Worm (Caenorhabditis elegans) whole organism, L4 larva: ENCODE measurements around the gene T01H3.2.
A peak's percentile ranks its signal among the peaks of the same experiment; 100 is the strongest.

Experiments used
- F10B5.3 ChIP-seq: sonication (generic microtip); optimal IDR thresholded peaks from 2 replicates; lab custom pipeline; 2016; ENCODE audit warnings: mild to moderate bottlenecking, missing genetic modification characterization, missing compliant biosample characterization
- F26F4.8 ChIP-seq: fragments of 200-800 bp; sonication (Bioruptor generic); conservative IDR thresholded peaks from 2 replicates; pipeline ENCODE4 v1.3.6; 2022; ENCODE audit warnings: missing genetic modification characterization, missing compliant biosample characterization
- F44E2.7 ChIP-seq: fragments of 200-800 bp; sonication (Bioruptor generic); IDR thresholded peaks from 2 replicates; pipeline ENCODE4 v2.1.2; 2022; ENCODE audit warnings: missing genetic modification characterization, missing compliant biosample characterization
- T20F7.1 ChIP-seq: fragments of 200-800 bp; sonication (Bioruptor generic); optimal IDR thresholded peaks from 2 replicates; lab custom pipeline; 2018; ENCODE audit warnings: mild to moderate bottlenecking, missing genetic modification characterization, missing compliant biosample characterization
- Y48G9A.11 ChIP-seq: fragments of 200-800 bp; sonication (Bioruptor generic); IDR thresholded peaks from 2 replicates; pipeline ENCODE4 v1.3.6; 2022; ENCODE audit warnings: missing genetic modification reagents, missing genetic modification characterization, missing compliant biosample characterization
- Y75B8A.6 ChIP-seq: fragments of 200-800 bp; sonication (Bioruptor generic); IDR thresholded peaks from 2 replicates; pipeline ENCODE4 v1.3.6; 2022; ENCODE audit warnings: missing genetic modification reagents, missing genetic modification characterization, missing compliant biosample characterization
- ZK337.2 ChIP-seq: fragments of 200-800 bp; sonication (Bioruptor generic); IDR thresholded peaks from 2 replicates; pipeline ENCODE4 v1.3.6; 2022; ENCODE audit warnings: missing genetic modification reagents, missing genetic modification characterization, missing compliant biosample characterization
- ama-1 ChIP-seq: fragments of 150-350 bp; optimal IDR thresholded peaks from 2 replicates; lab custom pipeline; 2014; ENCODE audit warnings: inconsistent platforms, mixed read lengths
- arid-1 ChIP-seq: fragments of 200-800 bp; sonication (Bioruptor generic); conservative IDR thresholded peaks from 2 replicates; pipeline ENCODE4 v1.3.6; 2022; ENCODE audit warnings: missing genetic modification reagents, missing genetic modification characterization, missing compliant biosample characterization
- attf-4 ChIP-seq: sonication (generic microtip); optimal IDR thresholded peaks from 3 replicates; lab custom pipeline; 2017; ENCODE audit warnings: missing biosample characterization, missing genetic modification characterization
- ceh-44 ChIP-seq: fragments of 200-800 bp; sonication (Bioruptor generic); IDR thresholded peaks from 2 replicates; pipeline ENCODE4 v1.3.6; 2022; ENCODE audit warnings: missing genetic modification reagents, missing genetic modification characterization, missing compliant biosample characterization
- ceh-62 ChIP-seq: sonication (generic microtip); optimal IDR thresholded peaks from 2 replicates; lab custom pipeline; 2017; ENCODE audit warnings: missing biosample characterization, missing genetic modification characterization
- ces-1 ChIP-seq: fragments of 150-350 bp; sonication (generic microtip); optimal IDR thresholded peaks from 4 replicates; lab custom pipeline; 2014; ENCODE audit warnings: missing biosample characterization, missing genetic modification reagents, missing genetic modification characterization
- ctbp-1 ChIP-seq: fragments of 200-800 bp; sonication (Bioruptor generic); IDR thresholded peaks from 2 replicates; pipeline ENCODE4 v1.3.6; 2022; ENCODE audit warnings: missing genetic modification reagents, missing genetic modification characterization, missing compliant biosample characterization
- daf-16 ChIP-seq, 3 experiments: sonication (generic microtip); optimal IDR thresholded peaks; 2 replicates each; lab custom pipeline; 2016 to 2017; ENCODE audit warnings: missing genetic modification characterization in 3 of 3, missing genetic modification reagents in 3 of 3, mild to moderate bottlenecking in 2 of 3, missing compliant biosample characterization in 2 of 3, missing biosample characterization in 1 of 3, moderate library complexity in 1 of 3
- dmd-9 ChIP-seq: fragments of 200-800 bp; sonication (Bioruptor generic); IDR thresholded peaks from 2 replicates; pipeline ENCODE4 v1.3.6; 2022; ENCODE audit warnings: missing genetic modification reagents, missing genetic modification characterization, missing compliant biosample characterization
- dpl-1 ChIP-seq: fragments of 150-350 bp; optimal IDR thresholded peaks from 2 replicates; lab custom pipeline; 2014; ENCODE audit warnings: missing biosample characterization, missing genetic modification reagents, missing genetic modification characterization
- duxl-1 ChIP-seq: sonication (generic microtip); optimal IDR thresholded peaks from 2 replicates; lab custom pipeline; 2016; ENCODE audit warnings: mild to moderate bottlenecking, missing genetic modification characterization, moderate library complexity, missing compliant biosample characterization; ENCODE audit not compliant: poor library complexity
- fkh-10 ChIP-seq: fragments of 150-350 bp; optimal IDR thresholded peaks from 2 replicates; lab custom pipeline; 2014; ENCODE audit warnings: missing biosample characterization, missing genetic modification reagents, missing genetic modification characterization
- fos-1 ChIP-seq: fragments of 150-350 bp; optimal IDR thresholded peaks from 2 replicates; lab custom pipeline; 2014; ENCODE audit warnings: missing biosample characterization, missing genetic modification characterization
- hif-1 ChIP-seq, 2 experiments: sonication (generic microtip); optimal IDR thresholded peaks; 2 replicates each; lab custom pipeline; 2016 to 2017; ENCODE audit warnings: missing compliant biosample characterization in 2 of 2, missing genetic modification characterization in 2 of 2, missing genetic modification reagents in 2 of 2, missing genotype in 2 of 2, mild to moderate bottlenecking in 1 of 2
- hlh-11 ChIP-seq: fragments of 200-800 bp; sonication (Bioruptor generic); optimal IDR thresholded peaks from 2 replicates; lab custom pipeline; 2018; ENCODE audit warnings: mild to moderate bottlenecking, missing genetic modification characterization, missing compliant biosample characterization
- hlh-30 ChIP-seq: sonication (generic microtip); optimal IDR thresholded peaks from 2 replicates; lab custom pipeline; 2017; ENCODE audit warnings: antibody characterized with exemption, mild to moderate bottlenecking, missing genetic modification characterization, missing compliant biosample characterization; ENCODE audit not compliant: insufficient read depth
- hmg-1.1 ChIP-seq: fragments of 200-800 bp; sonication (Bioruptor generic); IDR thresholded peaks from 2 replicates; pipeline ENCODE4 v1.3.6; 2022; ENCODE audit warnings: missing genetic modification reagents, missing genetic modification characterization, missing compliant biosample characterization
- jun-1 ChIP-seq: fragments of 150-350 bp; optimal IDR thresholded peaks from 2 replicates; lab custom pipeline; 2014; ENCODE audit warnings: missing biosample characterization, missing genetic modification reagents, missing genetic modification characterization
- lin-13 ChIP-seq: fragments of 150-350 bp; optimal IDR thresholded peaks from 2 replicates; lab custom pipeline; 2014; ENCODE audit warnings: missing biosample characterization, missing genetic modification reagents, missing genetic modification characterization
- lin-15B ChIP-seq: fragments of 150-350 bp; sonication (generic microtip); optimal IDR thresholded peaks from 3 replicates; lab custom pipeline; 2014; ENCODE audit warnings: missing biosample characterization, missing genetic modification characterization
- lin-38 ChIP-seq: fragments of 200-800 bp; sonication (Bioruptor generic); IDR thresholded peaks from 2 replicates; pipeline ENCODE4 v1.3.6; 2022; ENCODE audit warnings: missing genetic modification reagents, missing genetic modification characterization, missing compliant biosample characterization
- lsy-2 ChIP-seq, 2 experiments: fragments of 150-350 bp in 1 of 2; sonication (generic microtip) in 1 of 2; optimal IDR thresholded peaks; 2 replicates each; lab custom pipeline; 2014 to 2017; ENCODE audit warnings: missing biosample characterization in 2 of 2, missing genetic modification characterization in 2 of 2
- madf-5 ChIP-seq, 2 experiments: fragments of 200-800 bp; sonication (Bioruptor generic); IDR thresholded peaks; 2 replicates each; pipeline ENCODE4 v1.3.6; 2022; ENCODE audit warnings: missing compliant biosample characterization in 2 of 2, missing genetic modification characterization in 2 of 2
- madf-9 ChIP-seq: fragments of 200-800 bp; sonication (Bioruptor generic); conservative IDR thresholded peaks from 2 replicates; pipeline ENCODE4 v1.3.6; 2022; ENCODE audit warnings: missing genetic modification reagents, missing genetic modification characterization, missing compliant biosample characterization
- mes-2 ChIP-seq: sonication (generic microtip); optimal IDR thresholded peaks from 2 replicates; lab custom pipeline; 2016; ENCODE audit warnings: missing genotype, mild to moderate bottlenecking, missing genetic modification characterization, missing compliant biosample characterization; ENCODE audit not compliant: poor library complexity, severe bottlenecking
- mxl-3 ChIP-seq: fragments of 200-800 bp; sonication (Bioruptor generic); optimal IDR thresholded peaks from 2 replicates; lab custom pipeline; 2018; ENCODE audit warnings: mild to moderate bottlenecking, missing genetic modification characterization, missing compliant biosample characterization
- nhr-102 ChIP-seq: sonication (generic microtip); optimal IDR thresholded peaks from 2 replicates; lab custom pipeline; 2016; ENCODE audit warnings: mild to moderate bottlenecking, missing genetic modification characterization, moderate library complexity, missing compliant biosample characterization
- nhr-111 ChIP-seq: fragments of 200-800 bp; sonication (Bioruptor generic); optimal IDR thresholded peaks from 2 replicates; lab custom pipeline; 2018; ENCODE audit warnings: mild to moderate bottlenecking, missing genetic modification characterization, missing compliant biosample characterization
- nhr-28 ChIP-seq: fragments of 150-350 bp; optimal IDR thresholded peaks from 2 replicates; lab custom pipeline; 2014; ENCODE audit warnings: missing biosample characterization, missing genetic modification characterization
- nhr-6 ChIP-seq: fragments of 150-350 bp; optimal IDR thresholded peaks from 2 replicates; lab custom pipeline; 2014; ENCODE audit warnings: missing biosample characterization, missing genetic modification characterization
- nhr-76 ChIP-seq: fragments of 150-350 bp; optimal IDR thresholded peaks from 2 replicates; lab custom pipeline; 2014; ENCODE audit warnings: missing biosample characterization, missing genetic modification characterization
- nhr-77 ChIP-seq: fragments of 150-350 bp; optimal IDR thresholded peaks from 2 replicates; lab custom pipeline; 2014; ENCODE audit warnings: missing biosample characterization, missing genetic modification characterization
- pha-4 ChIP-seq, 2 experiments: fragments of 150-350 bp in 1 of 2; fragments of 200-800 bp in 1 of 2; sonication (Bioruptor generic) in 1 of 2; IDR thresholded peaks in 1 of 2; optimal IDR thresholded peaks in 1 of 2; 2 replicates each; pipeline versions ENCODE4 v1.3.6 to Lab custom; 2014 to 2022; ENCODE audit warnings: missing genetic modification characterization in 2 of 2, missing genetic modification reagents in 2 of 2, missing biosample characterization in 1 of 2, missing compliant biosample characterization in 1 of 2
- set-16 ChIP-seq: fragments of 200-800 bp; sonication (Bioruptor generic); IDR thresholded peaks from 2 replicates; pipeline ENCODE4 v1.3.6; 2022; ENCODE audit warnings: missing genetic modification reagents, missing genetic modification characterization, missing compliant biosample characterization
- snpc-1.2 ChIP-seq: fragments of 200-800 bp; sonication (Bioruptor generic); IDR thresholded peaks from 2 replicates; pipeline ENCODE4 v1.3.6; 2022; ENCODE audit warnings: missing genetic modification reagents, missing genetic modification characterization, missing compliant biosample characterization
- snpc-4 ChIP-seq: fragments of 150-350 bp; optimal IDR thresholded peaks from 2 replicates; lab custom pipeline; 2014; ENCODE audit warnings: missing biosample characterization, missing genetic modification characterization
- zfp-2 ChIP-seq: sonication (generic microtip); optimal IDR thresholded peaks from 2 replicates; lab custom pipeline; 2016; ENCODE audit warnings: mild to moderate bottlenecking, missing genetic modification characterization, missing compliant biosample characterization
- zip-11 ChIP-seq: fragments of 200-800 bp; sonication (Bioruptor generic); IDR thresholded peaks from 2 replicates; pipeline ENCODE4 v1.3.6; 2022; ENCODE audit warnings: missing genetic modification characterization, missing compliant biosample characterization
- ztf-11 ChIP-seq: fragments of 150-350 bp; optimal IDR thresholded peaks from 2 replicates; lab custom pipeline; 2014; ENCODE audit warnings: missing biosample characterization, missing genetic modification characterization

T01H3.2 gene

DNA sequence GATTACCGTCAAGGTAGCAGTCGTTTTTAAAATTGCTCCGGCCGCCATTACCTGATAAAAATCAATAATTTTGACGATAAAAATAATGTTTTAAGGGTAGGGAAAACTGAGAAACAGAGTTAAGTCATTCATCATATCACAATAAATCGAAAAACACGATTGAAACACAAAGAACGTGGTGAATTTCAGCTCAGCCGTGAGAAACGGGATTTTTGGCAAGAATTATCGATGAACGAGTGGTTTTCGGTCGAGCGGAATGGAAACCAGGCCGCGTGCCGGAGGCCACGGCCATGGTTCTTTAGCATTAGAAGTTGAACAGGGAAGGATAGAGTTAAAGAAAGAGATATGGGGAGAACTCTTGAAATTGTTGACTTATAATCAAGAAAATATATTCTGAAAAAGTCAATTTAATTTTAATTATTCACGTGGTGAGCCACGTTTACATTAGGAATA, 1.5 kb upstream of the T01H3.2 start, which contains the start of the genes vha-4 and T01H3.5:
TSS of gene vha-4 (minus strand) at position 51 of the 453 bp plus-strand sequence.
TSS of gene T01H3.5 (plus strand) at position 351 of the 453 bp plus-strand sequence.
- TF ChIP-seq mxl-3 (GFP tag; lab: Kevin White, UChicago) (peak; percentile 33), mes-2 (tag; lab: Kevin White, UChicago) (peak; percentile 70), hmg-1.1 (GFP tag; lab: Robert Waterston, UW) (no peak), nhr-28 (tag; lab: Kevin White, UChicago) (peak; percentile 8), F10B5.3 (tag; lab: Kevin White, UChicago) (no peak), hif-1 (tag; optimal IDR thresholded peaks at IDR 0.05; lab: Kevin White, UChicago) (peak in 1 of 2 experiments; percentile 16), hlh-11 (tag; lab: Kevin White, UChicago) (peak; percentile 14), lin-38 (GFP tag; lab: Robert Waterston, UW) (peak; percentile 29; the same call in 1 of the 2 replicates), ama-1 (lab: Kevin White, UChicago) (peak; percentile 44), attf-4 (no peak), nhr-77 (tag; lab: Kevin White, UChicago) (peak; percentile 9)

DNA sequence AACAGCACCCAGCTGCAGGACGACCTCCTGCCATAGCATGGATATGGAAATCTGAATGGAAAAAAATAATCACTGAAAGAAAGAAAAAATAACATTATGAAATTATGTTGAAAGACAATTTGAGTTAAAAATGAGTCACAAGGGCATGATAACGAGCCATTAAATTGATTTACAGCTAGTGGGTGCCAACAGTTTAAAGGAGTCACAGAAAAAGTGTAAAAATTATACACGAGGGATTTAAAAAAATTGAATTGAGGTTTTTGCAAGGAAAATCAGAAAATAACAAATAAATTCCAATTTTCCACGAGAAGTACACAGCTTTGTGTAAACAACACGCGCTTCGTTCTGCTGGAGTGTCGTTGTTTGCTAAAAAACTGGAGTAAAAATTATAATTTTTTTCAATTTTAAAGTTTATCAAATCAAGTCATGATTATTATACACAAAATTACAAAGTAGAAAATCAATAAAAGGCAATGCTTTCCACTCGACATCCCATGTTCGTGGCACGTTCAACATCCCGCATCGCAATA, 3.9 kb downstream of the T01H3.2 start, which contains the start of gene T01H3.3:
TSS of gene T01H3.3 (minus strand) at position 51 of the 530 bp plus-strand sequence.
- TF ChIP-seq set-16 (GFP tag; lab: Robert Waterston, UW) (no peak), ztf-11 (no peak), nhr-76 (tag; lab: Kevin White, UChicago) (no peak), hif-1 (tag; optimal IDR thresholded peaks at IDR 0.05; lab: Kevin White, UChicago) (no peak), jun-1 (tag; lab: Kevin White, UChicago) (no peak), madf-9 (no peak), lin-13 (no peak), lin-38 (GFP tag; lab: Robert Waterston, UW) (peak; percentile 20; the same call in 1 of the 2 replicates), pha-4 (GFP tag; IDR thresholded peaks at IDR 0.05; lab: Robert Waterston, UW) (no peak), pha-4 (tag; optimal IDR thresholded peaks at IDR 0.05; lab: Kevin White, UChicago) (peak; percentile 65), F44E2.7 (GFP tag; lab: Robert Waterston, UW) (no peak), mes-2 (tag; lab: Kevin White, UChicago) (peak; percentile 67), ceh-44 (GFP tag; lab: Robert Waterston, UW) (no peak), mxl-3 (GFP tag; lab: Kevin White, UChicago) (no peak), lsy-2 (tag; optimal IDR thresholded peaks at IDR 0.05; lab: Kevin White, UChicago) (peak in 1 of 2 experiments; percentile 83), dmd-9 (GFP tag; lab: Robert Waterston, UW) (no peak), snpc-4 (tag; lab: Kevin White, UChicago) (no peak), Y75B8A.6 (GFP tag; lab: Robert Waterston, UW) (no peak), zfp-2 (tag; lab: Kevin White, UChicago) (no peak), snpc-1.2 (GFP tag; lab: Robert Waterston, UW) (no peak), zip-11 (GFP tag; lab: Robert Waterston, UW) (no peak), F10B5.3 (tag; lab: Kevin White, UChicago) (no peak), arid-1 (GFP tag; lab: Robert Waterston, UW) (no peak), daf-16 (GFP tag; optimal IDR thresholded peaks at IDR 0.05; lab: Kevin White, UChicago) (no peak), daf-16 (tag; optimal IDR thresholded peaks at IDR 0.05; lab: Kevin White, UChicago) (peak; percentile 16), fkh-10 (GFP tag; lab: Kevin White, UChicago) (no peak), nhr-102 (tag; lab: Kevin White, UChicago) (no peak), dpl-1 (GFP tag; lab: Kevin White, UChicago) (peak; percentile 41), F26F4.8 (GFP tag; lab: Robert Waterston, UW) (no peak), madf-5 (GFP tag; IDR thresholded peaks at IDR 0.05; lab: Robert Waterston, UW) (no peak), duxl-1 (no peak), ces-1 (GFP tag; lab: Kevin White, UChicago) (no peak), Y48G9A.11 (GFP tag; lab: Robert Waterston, UW) (peak; percentile 59), T20F7.1 (GFP tag; lab: Kevin White, UChicago) (peak; percentile 96), nhr-111 (GFP tag; lab: Kevin White, UChicago) (no peak), hlh-30 (tag; lab: Kevin White, UChicago) (peak; percentile 30), nhr-6 (tag; lab: Kevin White, UChicago) (peak; percentile 21), ceh-62 (no peak), ctbp-1 (no peak), ZK337.2 (GFP tag; lab: Robert Waterston, UW) (no peak), lin-15B (no peak), fos-1 (tag; lab: Kevin White, UChicago) (no peak)
